Fruit fly (Drosophila melanogaster): ENCODE data around the gene TyrRII.

The TyrRII gene

DNA sequence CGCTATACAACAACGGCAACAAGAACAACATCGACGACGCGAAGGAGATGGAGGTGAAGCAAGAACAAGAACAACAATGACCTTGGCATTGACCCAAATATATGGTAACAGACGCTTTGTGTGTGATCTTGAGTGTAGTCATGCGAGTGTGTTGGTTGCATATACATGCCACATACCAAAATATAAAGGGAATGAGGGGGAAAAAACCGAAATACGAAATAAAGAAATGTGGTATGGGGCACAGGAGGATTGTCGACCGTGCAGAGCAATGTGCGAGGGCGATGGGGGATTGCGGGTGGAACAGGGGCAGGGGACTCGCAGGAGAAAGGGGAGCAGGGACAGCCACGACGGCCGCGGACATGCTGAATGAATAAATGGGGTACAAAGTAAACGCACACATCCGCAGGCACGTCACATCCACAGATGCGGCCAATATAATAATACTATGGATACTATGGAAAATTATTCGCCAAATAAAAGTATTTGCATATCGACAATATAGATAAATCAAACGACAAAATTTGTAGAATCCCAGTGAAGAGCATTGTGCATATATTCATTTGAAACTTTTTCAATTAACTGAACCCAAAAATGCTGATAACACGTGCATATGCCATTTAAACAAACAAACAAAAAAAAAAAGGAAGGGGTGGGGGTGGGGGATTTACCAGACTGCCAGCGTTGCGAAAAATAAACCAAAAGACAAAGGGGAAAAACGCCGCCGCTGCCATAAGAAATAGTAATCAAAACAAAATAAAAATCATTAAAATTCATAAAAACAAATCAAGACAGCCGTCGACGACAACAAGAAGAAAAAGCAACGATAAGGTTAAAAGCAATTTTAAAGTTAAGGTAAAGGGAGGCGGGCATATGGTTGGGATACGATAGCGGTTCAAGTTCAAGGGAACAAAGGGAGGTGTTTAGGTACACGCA, 30.2 kb upstream of the TyrRII start:
- TF ChIP-seq Sin3A (optimal IDR thresholded peaks at IDR 0.05), result no peak
- TF ChIP-seq ttk (optimal IDR thresholded peaks at IDR 0.05), result no peak
- TF ChIP-seq h (optimal IDR thresholded peaks at IDR 0.05), result no peak
- no peak for TF ChIP-seq insv (optimal IDR thresholded peaks at IDR 0.05)
- no peak for TF ChIP-seq psq (optimal IDR thresholded peaks at IDR 0.05)
- no peak for TF ChIP-seq Myc (optimal IDR thresholded peaks at IDR 0.05)

DNA sequence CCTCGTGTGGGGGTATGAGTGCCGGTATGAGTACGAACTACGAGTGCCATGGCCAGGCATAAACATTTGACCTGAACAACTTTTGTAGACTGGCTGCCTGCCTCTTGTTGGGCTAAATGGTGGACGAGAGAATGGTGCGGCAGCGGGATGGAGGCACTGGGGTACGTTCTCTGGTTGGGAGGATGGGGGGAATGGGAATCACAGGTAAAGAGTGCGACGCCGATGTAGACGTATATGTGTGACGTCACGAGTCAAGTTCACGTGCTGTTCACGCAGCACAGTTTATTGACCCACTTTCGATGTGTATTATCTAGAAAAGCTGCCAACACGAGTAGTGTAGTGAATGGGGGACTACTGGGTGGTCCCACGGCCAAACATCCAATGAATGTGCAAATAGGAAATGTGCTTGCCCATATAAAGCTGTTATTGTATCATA, 29.4 kb upstream of the TyrRII start:
- TF ChIP-seq Sin3A (optimal IDR thresholded peaks at IDR 0.05) (no peak), h (optimal IDR thresholded peaks at IDR 0.05) (no peak), psq (optimal IDR thresholded peaks at IDR 0.05) (no peak), insv (optimal IDR thresholded peaks at IDR 0.05) (no peak), ttk (optimal IDR thresholded peaks at IDR 0.05) (no peak), Myc (optimal IDR thresholded peaks at IDR 0.05) (no peak)

DNA sequence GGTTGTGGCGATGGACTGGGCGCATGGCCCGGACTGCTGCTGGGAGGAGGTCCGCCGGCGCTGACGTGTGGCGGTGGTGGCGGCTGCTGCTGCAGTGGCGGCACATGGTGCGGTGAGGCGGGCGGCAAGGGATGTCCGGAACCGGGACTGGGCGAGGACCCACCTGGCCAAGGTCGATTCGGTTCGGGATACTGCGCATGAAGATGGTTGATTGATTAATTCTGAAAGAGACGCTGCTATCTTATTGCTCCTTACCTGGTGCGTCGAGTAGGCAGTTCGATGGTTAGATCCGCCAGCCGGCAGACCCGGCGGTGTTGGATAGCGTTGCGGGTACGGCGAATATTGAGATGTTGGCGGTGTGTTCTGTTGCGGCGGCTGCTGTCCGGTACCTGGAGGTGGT, 28.6 kb upstream of the TyrRII start:
- TF ChIP-seq ttk (optimal IDR thresholded peaks at IDR 0.05), result no peak
- TF ChIP-seq h (optimal IDR thresholded peaks at IDR 0.05), result no peak
- TF ChIP-seq psq (optimal IDR thresholded peaks at IDR 0.05), result no peak
- TF ChIP-seq insv (optimal IDR thresholded peaks at IDR 0.05), result no peak
- no peak for TF ChIP-seq Myc (optimal IDR thresholded peaks at IDR 0.05)
- no peak for TF ChIP-seq Sin3A (optimal IDR thresholded peaks at IDR 0.05)

DNA sequence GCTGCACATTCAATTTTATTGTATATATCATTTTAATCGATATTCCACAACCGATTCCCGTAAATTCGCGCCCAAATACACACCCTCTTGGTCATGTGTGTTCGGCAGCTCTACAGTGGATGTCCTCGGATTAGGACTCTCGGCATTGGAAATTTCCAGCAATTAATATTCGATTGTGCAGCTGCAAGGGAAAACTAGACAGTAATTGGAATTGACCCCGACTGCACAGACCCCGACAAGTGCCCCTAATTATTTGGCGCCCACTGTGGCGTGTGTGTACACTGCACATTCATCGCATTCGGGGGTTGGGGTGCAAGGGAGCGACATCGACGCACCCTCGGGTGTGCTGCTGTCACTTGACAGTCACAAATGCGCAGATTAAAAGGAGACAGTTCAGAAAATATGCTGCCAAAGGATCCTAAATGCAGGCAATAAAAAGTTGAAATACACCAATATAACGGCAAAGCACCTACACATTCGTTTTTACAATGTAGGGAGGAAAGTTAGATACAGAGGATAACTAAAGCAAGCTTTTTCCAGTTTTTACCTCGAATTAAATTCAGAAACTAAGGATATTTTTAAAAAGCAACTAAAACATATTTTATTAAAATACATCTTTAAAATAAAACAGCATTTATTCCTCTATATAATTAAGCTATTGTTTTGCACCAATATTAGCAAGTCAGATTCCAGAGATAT, 27.5 kb upstream of the TyrRII start:
- no peak for TF ChIP-seq psq (optimal IDR thresholded peaks at IDR 0.05)
- TF ChIP-seq Myc (optimal IDR thresholded peaks at IDR 0.05), result no peak
- TF ChIP-seq insv (optimal IDR thresholded peaks at IDR 0.05), result no peak
- no peak for TF ChIP-seq h (optimal IDR thresholded peaks at IDR 0.05)
- no peak for TF ChIP-seq Sin3A (optimal IDR thresholded peaks at IDR 0.05)
- no peak for TF ChIP-seq ttk (optimal IDR thresholded peaks at IDR 0.05)

DNA sequence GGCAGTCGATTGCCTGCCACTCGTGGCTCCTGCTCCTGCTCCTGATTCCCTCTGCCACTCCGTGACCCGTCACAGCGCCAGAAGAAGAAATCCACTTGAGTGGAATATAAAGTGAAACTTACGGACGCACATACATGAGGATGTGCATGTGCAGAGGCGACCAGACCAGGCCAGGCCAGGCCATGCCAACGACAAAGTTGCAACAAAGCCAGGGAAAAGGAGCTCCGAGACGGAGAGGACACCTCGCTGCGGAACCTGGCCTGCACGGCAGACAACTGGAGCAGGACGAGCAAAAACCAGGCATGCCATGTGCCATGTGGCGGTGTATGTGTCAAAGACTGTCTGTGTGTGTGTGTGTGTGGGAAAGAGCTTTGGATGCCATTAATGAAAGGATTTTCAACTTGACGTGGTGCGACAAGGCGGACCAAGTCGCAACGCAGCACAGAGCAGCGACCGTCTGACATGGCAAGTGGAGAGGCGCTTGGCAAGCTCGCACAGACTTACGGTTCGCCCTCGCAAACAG, 26.7 kb upstream of the TyrRII start:
- TF ChIP-seq ttk (optimal IDR thresholded peaks at IDR 0.05), result no peak
- no peak for TF ChIP-seq psq (optimal IDR thresholded peaks at IDR 0.05)
- TF ChIP-seq Sin3A (optimal IDR thresholded peaks at IDR 0.05), result no peak
- TF ChIP-seq h (optimal IDR thresholded peaks at IDR 0.05), result no peak
- TF ChIP-seq insv (optimal IDR thresholded peaks at IDR 0.05), result no peak
- no peak for TF ChIP-seq Myc (optimal IDR thresholded peaks at IDR 0.05)

DNA sequence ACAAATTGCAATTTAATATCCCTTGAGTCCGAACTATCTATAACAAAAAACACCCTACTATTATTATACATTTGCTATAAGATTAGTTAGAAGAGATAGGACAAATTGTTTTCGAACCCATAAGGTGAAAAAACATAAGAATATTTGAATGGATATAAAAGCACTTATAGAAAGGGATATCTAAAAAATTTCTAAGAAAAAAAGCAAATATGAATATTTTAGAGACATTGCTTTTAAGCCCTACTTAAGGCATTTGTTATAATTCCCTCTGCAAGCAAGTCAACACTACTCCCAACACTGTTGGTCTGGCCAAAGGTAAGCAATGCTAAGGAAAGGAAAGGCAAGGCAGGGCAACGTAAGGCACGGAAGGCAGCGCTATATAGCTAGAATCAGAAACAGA, 26.0 kb upstream of the TyrRII start:
- no peak for TF ChIP-seq h (optimal IDR thresholded peaks at IDR 0.05)
- no peak for TF ChIP-seq ttk (optimal IDR thresholded peaks at IDR 0.05)
- no peak for TF ChIP-seq psq (optimal IDR thresholded peaks at IDR 0.05)
- no peak for TF ChIP-seq insv (optimal IDR thresholded peaks at IDR 0.05)
- no peak for TF ChIP-seq Sin3A (optimal IDR thresholded peaks at IDR 0.05)
- no peak for TF ChIP-seq Myc (optimal IDR thresholded peaks at IDR 0.05)

DNA sequence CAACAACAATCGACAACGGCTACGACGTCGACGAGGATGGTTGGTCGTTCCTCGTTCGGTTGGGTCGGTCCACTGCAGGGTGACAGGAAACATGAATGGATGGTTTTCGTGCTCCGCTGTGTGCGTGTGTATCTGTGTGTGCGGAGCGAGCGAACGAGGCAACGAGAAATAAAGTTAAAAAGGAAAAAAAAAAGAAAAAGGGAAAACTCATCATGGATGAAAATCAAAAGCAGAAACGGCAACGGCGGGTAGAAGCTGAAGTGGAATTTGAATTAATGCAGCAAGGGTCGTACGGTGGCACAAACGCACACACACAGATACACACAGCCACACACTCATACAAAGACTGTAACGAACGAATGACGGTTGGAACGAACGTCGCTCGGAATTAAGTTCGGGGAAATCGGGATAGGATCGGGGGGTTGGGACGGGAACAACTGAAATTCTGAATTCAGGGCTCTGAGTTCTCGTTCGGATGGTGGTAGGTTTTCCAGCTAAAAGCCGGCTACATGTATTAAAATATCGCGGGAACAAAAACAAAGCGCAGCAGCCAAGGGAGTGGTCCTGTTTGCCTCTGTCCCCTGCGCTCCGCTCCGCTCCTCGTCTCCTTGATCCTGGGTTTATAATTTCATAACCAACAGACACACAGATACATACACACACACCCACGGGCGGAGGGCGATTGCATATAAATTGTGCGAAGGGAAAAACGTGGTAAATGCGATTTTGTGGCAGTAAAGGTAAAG, 25.3 kb upstream of the TyrRII start:
- no peak for TF ChIP-seq ttk (optimal IDR thresholded peaks at IDR 0.05)
- no peak for TF ChIP-seq h (optimal IDR thresholded peaks at IDR 0.05)
- TF ChIP-seq insv (optimal IDR thresholded peaks at IDR 0.05), result no peak
- no peak for TF ChIP-seq Sin3A (optimal IDR thresholded peaks at IDR 0.05)
- TF ChIP-seq Myc (optimal IDR thresholded peaks at IDR 0.05), result no peak
- no peak for TF ChIP-seq psq (optimal IDR thresholded peaks at IDR 0.05)

DNA sequence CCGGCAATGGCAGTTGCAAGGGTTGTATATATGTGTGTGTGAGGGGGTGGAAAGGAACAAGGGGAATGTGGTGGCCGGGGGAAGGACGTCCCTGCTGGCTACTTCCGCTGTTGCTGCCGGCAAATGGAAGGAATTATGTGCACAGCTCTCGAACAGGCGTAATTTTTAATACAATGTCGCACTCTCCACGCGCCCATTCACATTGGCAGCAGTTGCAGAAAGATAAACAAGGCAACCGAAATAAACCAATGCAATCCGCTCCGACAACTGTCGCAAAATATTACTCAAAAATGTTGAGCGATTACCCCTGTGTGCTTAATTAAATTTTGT, 24.8 kb upstream of the TyrRII start:
- TF ChIP-seq insv (optimal IDR thresholded peaks at IDR 0.05) (no peak), Sin3A (optimal IDR thresholded peaks at IDR 0.05) (no peak), psq (optimal IDR thresholded peaks at IDR 0.05) (no peak), ttk (optimal IDR thresholded peaks at IDR 0.05) (no peak), h (optimal IDR thresholded peaks at IDR 0.05) (no peak)

DNA sequence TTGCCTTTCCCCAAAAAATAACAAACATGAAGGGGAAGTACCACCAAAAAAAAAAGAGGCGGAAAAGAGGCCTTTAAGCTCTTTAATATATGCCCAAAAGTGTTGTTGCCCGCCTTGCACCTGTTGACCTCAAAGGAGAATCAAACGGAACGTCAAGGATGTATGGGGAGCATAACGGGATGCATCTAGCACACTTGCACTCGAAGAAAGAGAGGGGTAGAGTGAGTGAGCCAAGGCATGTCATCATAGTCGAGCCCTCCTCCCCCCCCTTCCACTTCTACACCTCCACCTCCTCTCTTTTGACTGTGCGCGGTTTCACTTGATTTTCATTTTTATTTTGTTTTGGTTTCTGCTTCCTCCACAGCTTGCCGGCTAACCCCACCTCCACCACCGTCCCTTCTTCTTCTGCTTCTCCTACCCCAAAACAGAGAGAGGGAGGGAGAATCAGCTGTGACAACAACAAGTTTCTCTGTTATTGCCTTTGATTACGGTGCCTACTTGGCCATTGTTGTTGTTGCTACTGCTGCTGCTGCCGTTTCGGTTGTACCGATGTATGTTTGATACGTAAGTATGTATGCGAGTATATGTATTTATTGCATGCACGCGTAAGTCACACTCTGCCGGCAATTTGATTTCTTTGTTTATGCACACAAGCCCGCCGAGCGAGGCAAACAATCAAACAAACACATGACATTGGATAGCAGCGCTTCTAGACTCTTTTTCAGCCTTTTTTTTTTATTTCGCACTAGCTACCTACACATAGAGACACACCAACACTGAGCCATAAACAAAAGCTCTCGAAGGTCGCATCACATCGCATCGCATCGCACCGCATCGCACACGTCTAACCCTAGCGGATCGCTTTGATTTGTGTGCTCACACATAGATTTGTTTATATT, 23.5 kb upstream of the TyrRII start:
- TF ChIP-seq psq (optimal IDR thresholded peaks at IDR 0.05), result no peak
- no peak for TF ChIP-seq h (optimal IDR thresholded peaks at IDR 0.05)
- TF ChIP-seq Sin3A (optimal IDR thresholded peaks at IDR 0.05), result no peak
- no peak for TF ChIP-seq Myc (optimal IDR thresholded peaks at IDR 0.05)
- TF ChIP-seq insv (optimal IDR thresholded peaks at IDR 0.05), result no peak

DNA sequence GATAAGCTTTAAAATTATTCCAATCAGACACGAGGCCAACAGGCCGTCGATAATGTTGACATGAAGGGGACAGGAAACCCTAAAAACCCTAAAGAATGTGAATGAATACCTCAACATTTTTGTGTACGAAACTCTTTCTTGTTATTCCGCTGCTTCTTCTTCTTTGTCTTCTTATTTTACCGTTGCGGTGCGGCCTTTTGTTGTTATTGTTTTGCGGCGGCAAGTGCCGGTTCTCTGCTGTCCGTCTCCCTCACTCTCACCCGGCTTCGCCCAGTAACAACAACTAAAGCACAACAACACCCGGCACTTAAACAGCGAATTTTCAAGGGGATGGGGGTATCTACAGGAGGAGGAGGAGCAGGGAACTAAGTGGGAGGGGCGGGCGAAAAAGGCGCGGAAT, 22.0 kb upstream of the TyrRII start:
- TF ChIP-seq Sin3A (optimal IDR thresholded peaks at IDR 0.05) (no peak), psq (optimal IDR thresholded peaks at IDR 0.05) (no peak), ttk (optimal IDR thresholded peaks at IDR 0.05) (no peak), Myc (optimal IDR thresholded peaks at IDR 0.05) (no peak), insv (optimal IDR thresholded peaks at IDR 0.05) (no peak), h (optimal IDR thresholded peaks at IDR 0.05) (no peak)

Data from Kc167 (cell line).